Fruit fly (Drosophila melanogaster): Measurements from ENCODE around the gene OtopLb.

The OtopLb gene

DNA sequence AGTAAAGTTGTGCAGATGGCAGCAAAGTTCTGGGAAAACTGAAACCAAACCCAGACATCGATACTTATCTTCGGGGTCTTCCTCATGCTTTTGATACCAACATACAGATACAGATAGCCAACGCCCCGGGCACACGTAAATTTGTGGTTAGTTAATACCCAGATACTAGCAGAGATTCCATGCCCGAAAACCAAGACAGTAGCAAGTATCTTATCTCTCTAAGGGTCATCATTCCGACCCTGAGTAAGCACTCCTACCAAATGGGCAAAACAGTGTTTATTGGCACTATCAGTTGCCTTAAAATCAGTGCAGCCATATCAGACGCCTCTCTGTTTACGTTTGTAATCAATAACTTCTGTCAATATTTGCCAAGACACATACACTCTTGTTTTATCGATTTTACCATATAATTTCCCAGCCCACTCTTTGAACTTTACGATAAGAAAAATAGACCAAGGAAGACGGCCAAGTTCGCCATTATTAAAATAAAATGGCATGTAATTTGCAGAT is at the start of gene OtopLb:
OtopLb (minus strand) TSS at position 51 of the 510 bp plus-strand sequence.
- TF ChIP-seq eg (GFP tag; IDR thresholded peaks at IDR 0.05) (peak; percentile 36; the same call in 1 of the 3 replicates), CG6792 (GFP tag; optimal IDR thresholded peaks at IDR 0.05) (no peak), svp (GFP tag) (no peak), CG6163 (GFP tag; IDR thresholded peaks at IDR 0.05) (0 out of 3 replicates have a peak, but pooled peaks have one; percentile 38), fkh (GFP tag; optimal IDR thresholded peaks at IDR 0.05) (peak; percentile 84), CG10669 (GFP tag; optimal IDR thresholded peaks at IDR 0.05) (peak; percentile 16), lz (GFP tag; optimal IDR thresholded peaks at IDR 0.05) (no peak), achi (GFP tag; optimal IDR thresholded peaks at IDR 0.05) (no peak), CG4318 (GFP tag; optimal IDR thresholded peaks at IDR 0.05) (no peak), CG10631 (GFP tag; optimal IDR thresholded peaks at IDR 0.05) (peak; percentile 20), Met (GFP tag; optimal IDR thresholded peaks at IDR 0.05) (no peak), CG11294 (GFP tag; IDR thresholded peaks at IDR 0.05) (no peak)

DNA sequence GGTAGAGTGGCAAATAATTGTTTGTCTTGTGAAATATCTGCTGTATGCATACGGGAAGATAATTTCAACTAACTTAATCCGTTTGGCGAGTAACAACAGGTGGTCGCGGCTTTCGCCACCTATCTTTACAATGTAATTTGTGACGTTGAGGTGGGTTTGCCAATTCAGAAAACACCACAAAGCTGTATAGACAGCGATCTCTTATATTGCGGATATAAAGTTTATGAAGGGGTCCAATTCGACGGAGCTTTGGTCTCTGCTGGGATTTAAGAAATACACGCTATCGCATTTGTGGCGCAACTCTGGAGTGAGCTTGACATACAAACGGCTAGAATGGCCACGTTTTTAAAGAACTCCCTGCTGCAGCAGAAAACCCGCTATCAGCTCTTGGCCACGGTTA is 47.3 kb upstream of the OtopLb start, which contains the start of gene CG33282:
CG33282 (plus strand) TSS at position 301 of the 400 bp plus-strand sequence.
- no peak for TF ChIP-seq Eip93F (GFP tag; optimal IDR thresholded peaks at IDR 0.05)
- TF ChIP-seq svp (GFP tag) = peak; percentile 9
- no peak for TF ChIP-seq Sox14 (GFP tag; optimal IDR thresholded peaks at IDR 0.05)
- no peak for TF ChIP-seq Sox102F (GFP tag; optimal IDR thresholded peaks at IDR 0.05)
- TF ChIP-seq CG4318 (GFP tag; optimal IDR thresholded peaks at IDR 0.05) = no peak
- no peak for TF ChIP-seq ss (GFP tag; optimal IDR thresholded peaks at IDR 0.05)
- TF ChIP-seq CG10631 (GFP tag; optimal IDR thresholded peaks at IDR 0.05) = no peak

DNA sequence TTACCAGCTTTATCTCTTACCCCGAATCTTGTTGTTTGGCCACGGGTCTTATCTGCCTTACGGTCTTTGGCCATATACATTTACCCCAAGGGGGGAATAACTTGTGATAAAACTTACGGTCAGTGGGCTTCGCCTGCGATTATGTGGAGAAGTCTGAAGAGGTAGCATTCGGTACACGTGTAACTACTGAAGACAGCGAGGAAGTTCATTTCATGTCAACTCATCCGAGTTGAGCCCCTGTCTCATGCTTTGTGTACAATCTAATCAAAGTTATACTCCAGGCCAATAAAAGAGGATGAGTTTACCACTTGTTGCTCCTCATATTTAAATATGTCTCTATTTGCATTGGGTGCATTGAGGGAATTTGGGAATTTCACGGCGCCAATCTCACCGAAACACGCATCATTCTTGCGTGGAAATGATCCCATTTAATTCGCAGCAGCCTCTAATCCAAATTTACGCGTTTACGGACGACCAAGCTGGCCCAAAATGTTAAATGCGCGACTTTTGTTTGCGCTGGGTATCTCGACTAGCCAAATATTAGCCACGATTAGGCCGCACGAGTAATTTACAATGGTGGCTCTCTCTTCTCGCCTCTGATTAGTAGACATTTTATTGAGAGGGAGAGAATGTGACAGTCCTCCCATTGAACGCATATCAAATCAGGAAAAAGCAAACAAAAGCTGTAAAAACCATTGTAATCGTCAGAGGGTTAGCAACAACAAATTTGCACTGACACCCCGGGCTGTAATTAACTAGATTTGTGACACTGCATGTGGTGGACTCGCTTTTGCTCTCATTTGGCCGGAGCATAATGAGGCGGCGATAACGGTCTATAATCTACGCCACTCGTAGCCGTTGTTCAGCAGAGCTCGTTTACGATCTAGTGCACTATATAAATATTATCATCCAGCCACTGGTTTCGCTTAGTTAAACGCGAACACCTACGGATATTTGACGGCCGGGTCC is 43.3 kb upstream of the OtopLb start, which contains the start of gene CG33281:
CG33281 (plus strand) TSS at position 919 of the 969 bp plus-strand sequence.
- TF ChIP-seq fkh (GFP tag; optimal IDR thresholded peaks at IDR 0.05) = peak; percentile 53
- no peak for TF ChIP-seq Eip75B (GFP tag; optimal IDR thresholded peaks at IDR 0.05)
- TF ChIP-seq Sox102F (GFP tag; optimal IDR thresholded peaks at IDR 0.05) = no peak

DNA sequence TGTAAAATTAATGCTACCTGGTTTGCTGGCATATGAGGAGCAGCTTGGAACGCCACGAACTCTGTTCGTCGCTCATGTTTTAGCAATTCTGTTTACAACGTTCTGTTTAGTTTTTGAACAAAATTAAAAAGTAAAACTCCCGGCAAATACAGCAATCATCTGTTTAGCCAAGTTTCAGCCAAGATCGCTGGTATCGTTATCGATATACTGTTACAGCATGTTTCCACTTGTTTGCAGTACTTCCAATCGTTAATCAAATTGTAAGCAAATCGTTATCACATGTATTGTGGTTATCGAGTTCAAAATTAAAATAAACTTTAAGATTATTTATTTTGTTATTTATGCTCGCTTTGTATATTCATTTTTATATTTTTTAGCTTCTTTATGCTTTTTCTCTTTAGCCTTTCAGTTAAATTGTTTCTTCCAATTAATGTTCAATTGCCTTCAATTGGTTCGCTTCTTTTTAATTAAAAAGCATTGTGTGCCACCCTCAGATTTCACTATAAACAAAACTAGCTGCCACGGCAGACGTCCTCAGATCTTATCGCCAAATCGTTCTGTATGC is 39.5 kb upstream of the OtopLb start, which contains the start of the genes Fign and CG8837:
Fign (minus strand) TSS at position 142 of the 565 bp plus-strand sequence.
CG8837 (plus strand) TSS at position 515 of the 565 bp plus-strand sequence.
- TF ChIP-seq achi (GFP tag; optimal IDR thresholded peaks at IDR 0.05) (no peak), Blimp-1 (GFP tag; optimal IDR thresholded peaks at IDR 0.05) (peak; percentile 87)

DNA sequence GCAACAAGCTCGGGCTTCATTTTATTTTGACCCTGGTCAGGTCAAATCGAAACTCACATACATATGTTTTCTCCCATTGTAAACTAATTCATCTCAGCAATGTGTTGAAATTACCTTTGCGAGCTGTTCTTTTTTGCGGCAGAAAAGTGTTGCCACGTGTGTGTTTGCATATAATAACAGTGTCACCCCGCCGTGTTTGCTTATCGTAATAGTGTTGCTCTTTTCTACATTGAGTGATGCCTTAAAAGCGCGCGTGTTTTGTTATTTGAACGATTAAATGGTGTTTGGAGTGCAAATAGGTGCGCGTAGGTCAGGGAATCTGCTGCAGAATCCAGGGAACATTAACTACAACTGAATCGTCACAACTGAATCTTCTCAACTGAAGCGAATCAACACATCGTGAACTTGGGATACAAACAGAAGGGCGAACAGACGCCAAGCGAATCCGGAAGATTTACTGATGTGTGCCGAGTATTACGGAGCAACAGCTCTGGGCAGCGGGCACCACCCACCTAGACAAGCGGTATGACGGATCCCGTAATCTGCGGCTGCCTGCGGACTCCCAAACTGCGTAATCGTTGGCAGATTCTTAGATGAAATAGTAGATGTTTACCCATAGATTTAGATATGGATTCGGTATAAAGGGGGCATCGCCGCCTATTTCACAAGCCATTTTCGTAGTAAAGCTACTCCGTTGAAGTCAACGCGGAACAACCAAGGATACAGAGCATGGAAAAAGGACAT is 28.4 kb upstream of the OtopLb start, which contains the start of gene CG15406:
CG15406 (plus strand) TSS at position 694 of the 744 bp plus-strand sequence.
- no peak for TF ChIP-seq CG6163 (GFP tag; IDR thresholded peaks at IDR 0.05)
- TF ChIP-seq CG11294 (GFP tag; IDR thresholded peaks at IDR 0.05) = no peak
- no peak for TF ChIP-seq Sox15 (GFP tag; optimal IDR thresholded peaks at IDR 0.05)
- no peak for TF ChIP-seq svp (GFP tag)
- no peak for TF ChIP-seq Sox102F (GFP tag; optimal IDR thresholded peaks at IDR 0.05)
- TF ChIP-seq dac (GFP tag; optimal IDR thresholded peaks at IDR 0.05) = no peak
- TF ChIP-seq topi (GFP tag; optimal IDR thresholded peaks at IDR 0.05) = no peak
- TF ChIP-seq OdsH (GFP tag; optimal IDR thresholded peaks at IDR 0.05) = no peak
- TF ChIP-seq CG8319 (GFP tag; optimal IDR thresholded peaks at IDR 0.05) = no peak

DNA sequence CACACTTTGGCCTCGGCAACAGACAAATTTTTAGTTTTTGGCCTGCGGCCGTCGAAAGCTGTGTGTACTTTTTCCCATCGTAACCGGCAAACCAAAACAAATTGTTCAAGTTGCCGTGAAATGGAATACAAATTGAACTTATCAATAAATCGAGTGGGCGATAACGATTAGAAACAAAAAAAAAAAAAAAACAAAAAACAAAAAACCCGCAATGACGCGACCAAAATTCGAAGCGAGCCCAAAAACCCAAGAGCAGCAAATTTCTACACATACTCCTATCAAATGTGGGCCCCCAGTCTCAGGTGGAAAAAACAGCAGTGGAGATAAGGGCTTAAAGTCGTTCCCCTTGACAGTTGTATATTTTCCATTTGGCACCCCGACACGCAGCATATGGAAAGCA is 26.9 kb upstream of the OtopLb start:
- TF ChIP-seq vri (GFP tag; optimal IDR thresholded peaks at IDR 0.05) (peak; percentile 51), salr (GFP tag; optimal IDR thresholded peaks at IDR 0.05) (no peak), CG11762 (GFP tag; optimal IDR thresholded peaks at IDR 0.05; ENCODE audit: insufficient read depth) (no peak), CG3032 (tag; optimal IDR thresholded peaks at IDR 0.05) (no peak)
